Worm (Caenorhabditis elegans): Measurements from ENCODE around the gene F57F4.2.

The F57F4.2 gene

DNA sequence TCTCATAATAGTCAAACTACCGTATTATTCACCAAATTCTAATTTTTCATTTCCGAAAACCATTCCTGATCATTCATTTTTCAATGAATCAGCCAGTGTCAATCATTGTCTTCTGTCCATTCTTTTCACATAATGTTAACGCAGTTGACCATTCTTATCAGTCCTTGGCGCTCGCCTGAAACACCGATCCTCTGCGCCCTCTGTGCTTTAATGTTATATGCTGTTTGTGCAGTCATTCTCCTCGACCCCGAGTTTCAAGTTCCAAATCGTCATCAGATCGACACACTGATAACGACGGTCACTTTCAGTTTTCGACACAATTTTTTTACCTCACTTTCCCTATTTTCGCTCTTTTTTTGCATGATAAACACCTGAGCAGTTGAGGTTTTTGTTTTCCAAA, 42.6 kb downstream of the F57F4.2 start:
- TF ChIP-seq unc-42 (tag; optimal IDR thresholded peaks at IDR 0.05) (no peak), mec-3 (tag; optimal IDR thresholded peaks at IDR 0.05; ENCODE audit: borderline replicate concordance) (no peak), elt-2 (tag; optimal IDR thresholded peaks at IDR 0.05) (no peak), fax-1 (tag; optimal IDR thresholded peaks at IDR 0.05) (no peak), unc-86 (tag; optimal IDR thresholded peaks at IDR 0.05) (no peak), tbx-2 (tag; optimal IDR thresholded peaks at IDR 0.05) (no peak), ceh-6 (GFP tag; optimal IDR thresholded peaks at IDR 0.05) (no peak), ceh-30 (tag; optimal IDR thresholded peaks at IDR 0.05) (no peak), nhr-11 (tag; optimal IDR thresholded peaks at IDR 0.05) (no peak), ztf-16 (tag; optimal IDR thresholded peaks at IDR 0.05) (no peak), ceh-14 (tag; optimal IDR thresholded peaks at IDR 0.05) (no peak), ceh-19 (GFP tag; optimal IDR thresholded peaks at IDR 0.05) (no peak), hlh-6 (tag; optimal IDR thresholded peaks at IDR 0.05) (no peak), dmd-4 (tag; optimal IDR thresholded peaks at IDR 0.05; ENCODE audit: borderline replicate concordance) (no peak), gmeb-2 (tag; optimal IDR thresholded peaks at IDR 0.05) (no peak), elt-4 (tag; optimal IDR thresholded peaks at IDR 0.05) (no peak), tbx-7 (tag; optimal IDR thresholded peaks at IDR 0.05) (no peak)

DNA sequence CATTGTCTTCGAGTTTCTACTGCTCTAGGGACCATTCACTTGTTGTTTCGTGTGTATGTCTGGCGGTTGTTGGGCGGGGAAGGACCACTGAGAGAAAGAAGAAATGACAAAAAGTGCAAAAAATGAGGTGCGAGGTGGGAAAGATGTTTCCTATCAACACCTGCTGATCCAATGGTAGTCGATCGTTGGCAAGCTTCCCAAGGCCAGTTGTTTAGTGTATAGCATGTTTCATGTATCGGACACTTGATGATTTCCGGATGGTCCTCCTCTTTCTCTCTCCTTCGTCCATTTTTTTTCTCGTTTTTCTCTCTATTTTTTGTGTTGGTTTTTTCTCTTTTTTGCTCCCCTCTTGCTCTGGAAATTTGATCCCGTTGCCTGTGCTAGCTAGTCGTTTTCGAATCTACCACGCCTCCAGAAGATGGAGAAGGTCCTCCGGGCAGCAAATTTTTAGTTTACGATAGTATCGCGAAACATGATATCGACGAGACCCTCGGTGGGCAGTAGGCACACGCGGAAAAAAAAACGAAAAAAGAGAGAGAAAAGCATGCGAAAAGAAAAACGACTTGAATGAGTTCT, 43.4 kb downstream of the F57F4.2 start:
- peak; percentile 66 for TF ChIP-seq ceh-18 (tag; optimal IDR thresholded peaks at IDR 0.05)
- TF ChIP-seq ceh-34 (tag; optimal IDR thresholded peaks at IDR 0.05), result peak; percentile 67
- TF ChIP-seq rnt-1 (tag; optimal IDR thresholded peaks at IDR 0.05), result no peak
- TF ChIP-seq syd-9 (tag; optimal IDR thresholded peaks at IDR 0.05), result no peak
- TF ChIP-seq tbx-2 (tag; optimal IDR thresholded peaks at IDR 0.05), result peak; percentile 13
- no peak for TF ChIP-seq hlh-13 (GFP tag; optimal IDR thresholded peaks at IDR 0.05)
- peak; percentile 29 for TF ChIP-seq F13H6.1 (tag; optimal IDR thresholded peaks at IDR 0.05)

DNA sequence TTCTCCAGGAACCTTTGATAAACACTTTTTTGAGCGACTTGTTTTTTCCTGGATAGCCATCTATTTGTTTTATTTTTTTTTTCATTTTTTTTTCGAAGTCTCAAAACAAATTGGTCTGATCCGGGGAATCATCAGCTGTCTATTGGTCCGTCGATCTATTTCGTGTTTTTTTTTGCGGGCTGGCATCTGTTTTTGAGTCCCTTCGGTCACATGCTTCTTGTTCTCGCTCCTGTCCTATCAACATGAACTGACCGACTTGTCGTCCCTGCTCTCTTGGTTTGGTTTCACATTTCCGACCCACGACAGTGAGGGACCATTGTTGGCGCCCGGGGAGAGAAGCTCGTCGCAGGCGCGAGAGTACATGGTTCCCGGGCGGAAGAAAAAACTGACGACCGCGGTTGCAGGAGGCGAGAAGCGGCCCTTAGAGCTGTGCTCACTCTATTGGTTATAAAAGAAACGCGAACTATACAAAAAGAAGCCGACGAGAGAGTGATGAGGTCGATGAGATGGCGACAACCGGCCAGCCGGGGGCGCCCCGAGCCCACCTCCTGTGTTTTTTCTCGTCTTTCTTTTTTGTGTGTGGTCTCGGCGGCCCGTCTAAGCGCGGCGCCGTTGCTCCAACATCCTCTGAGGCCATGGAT, 44.9 kb downstream of the F57F4.2 start:
- TF ChIP-seq F13H6.1 (tag; optimal IDR thresholded peaks at IDR 0.05) (peak; percentile 48), C38D4.7 (GFP tag; optimal IDR thresholded peaks at IDR 0.05) (no peak), ceh-18 (tag; optimal IDR thresholded peaks at IDR 0.05) (peak; percentile 21)

DNA sequence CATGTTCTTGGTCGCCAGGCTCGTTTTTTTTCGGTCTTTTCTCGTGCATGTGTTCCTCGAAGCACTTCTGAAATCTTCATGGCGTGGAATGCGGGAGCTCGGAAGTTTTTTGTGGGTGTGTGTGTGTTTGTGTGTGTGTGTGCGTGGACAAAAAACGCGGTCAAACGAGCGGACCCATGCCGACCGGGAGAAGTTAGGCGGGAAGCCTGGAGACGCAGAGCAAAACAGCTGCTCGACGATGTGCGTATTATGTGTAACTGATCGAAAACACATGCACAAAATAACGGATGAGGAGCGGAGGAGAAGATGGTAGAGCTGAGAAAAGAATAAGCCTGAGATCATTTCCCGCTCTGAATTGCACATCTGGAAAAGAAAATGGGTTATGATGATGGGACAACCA, 47.0 kb downstream of the F57F4.2 start:
- TF ChIP-seq ttx-3 (tag; optimal IDR thresholded peaks at IDR 0.05), result no peak
- TF ChIP-seq hlh-8 (tag; optimal IDR thresholded peaks at IDR 0.05), result peak; percentile 54
- TF ChIP-seq rnt-1 (tag; optimal IDR thresholded peaks at IDR 0.05), result peak; percentile 10
- peak; percentile 84 for TF ChIP-seq ceh-18 (tag; optimal IDR thresholded peaks at IDR 0.05)
- no peak for TF ChIP-seq ceh-30 (tag; optimal IDR thresholded peaks at IDR 0.05)
- no peak for TF ChIP-seq pat-9 (tag; optimal IDR thresholded peaks at IDR 0.05)
- TF ChIP-seq F13H6.1 (tag; optimal IDR thresholded peaks at IDR 0.05), result peak; percentile 51
- no peak for TF ChIP-seq lim-6 (tag; optimal IDR thresholded peaks at IDR 0.05)
- TF ChIP-seq pha-2 (tag; optimal IDR thresholded peaks at IDR 0.05), result no peak

DNA sequence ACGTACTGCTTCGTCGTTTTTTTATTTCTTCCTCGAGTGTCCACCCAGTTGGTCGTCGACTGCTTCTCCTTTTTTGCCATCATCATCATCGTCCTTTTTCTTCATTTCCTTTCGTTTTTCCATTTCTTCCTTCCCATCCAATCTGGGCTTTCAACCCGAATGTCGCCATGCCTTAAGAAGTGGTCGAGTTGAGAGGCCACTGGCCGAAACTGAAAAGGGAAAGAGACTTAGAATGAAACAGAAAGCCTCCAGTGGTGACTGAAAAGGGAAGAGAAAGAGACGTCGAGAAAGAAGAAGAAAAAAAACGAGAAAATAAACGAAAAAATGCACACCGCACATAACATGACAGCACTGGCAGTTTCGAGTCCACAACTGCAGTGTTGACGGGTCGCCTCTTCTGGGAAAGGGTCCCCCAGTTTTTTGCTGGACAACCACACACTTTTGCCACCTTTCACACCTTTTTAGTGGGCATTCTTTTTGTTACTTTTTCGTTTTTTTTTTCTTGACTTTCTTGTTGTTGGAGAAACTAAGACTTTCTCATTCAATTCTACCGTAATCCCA, 48.4 kb downstream of the F57F4.2 start:
- TF ChIP-seq K02D7.2 (tag; optimal IDR thresholded peaks at IDR 0.05) (no peak), F13H6.1 (tag; optimal IDR thresholded peaks at IDR 0.05) (no peak), unc-42 (tag; optimal IDR thresholded peaks at IDR 0.05) (peak; percentile 12)

All from whole organism, late embryonic.